Worm (Caenorhabditis elegans): ENCODE data around the gene col-34.
A peak's percentile ranks its signal among the peaks of the same experiment; 100 is the strongest.

The col-34 gene

ce11 chrIV:4284989-4285388, 40.6 kb upstream of the col-34 start:
- TF ChIP-seq gmeb-1 (tag; optimal IDR thresholded peaks at IDR 0.05): peak; percentile 13
- no peak for TF ChIP-seq mbf-1 (tag; optimal IDR thresholded peaks at IDR 0.05)
- TF ChIP-seq sem-4 (tag; optimal IDR thresholded peaks at IDR 0.05): no peak
- TF ChIP-seq skn-1 (tag; optimal IDR thresholded peaks at IDR 0.05): peak; percentile 8
- TF ChIP-seq elt-3 (tag; optimal IDR thresholded peaks at IDR 0.05): no peak
- TF ChIP-seq C34F6.9 (tag; optimal IDR thresholded peaks at IDR 0.05): no peak
- TF ChIP-seq nhr-11 (tag; optimal IDR thresholded peaks at IDR 0.05): no peak
- no peak for TF ChIP-seq unc-55 (GFP tag; optimal IDR thresholded peaks at IDR 0.05)
- peak; percentile 89 for TF ChIP-seq fos-1 (tag; optimal IDR thresholded peaks at IDR 0.05)

ce11 chrIV:4284020-4284419, 39.6 kb upstream of the col-34 start, which contains the start of gene F15E6.6:
F15E6.6 (minus strand) TSS chrIV:4284120.
- TF ChIP-seq egl-27 (tag; optimal IDR thresholded peaks at IDR 0.05) (no peak), peb-1 (tag; optimal IDR thresholded peaks at IDR 0.05) (no peak), Y55F3AM.14 (GFP tag; optimal IDR thresholded peaks at IDR 0.05) (no peak), sma-3 (GFP tag; optimal IDR thresholded peaks at IDR 0.05) (no peak), lin-39 (tag; optimal IDR thresholded peaks at IDR 0.05) (no peak), nhr-23 (tag; optimal IDR thresholded peaks at IDR 0.05) (no peak)

ce11 chrIV:4277694-4278093, 33.3 kb upstream of the col-34 start, which contains the start of gene nhr-78:
nhr-78 (minus strand) TSS chrIV:4277875.
- peak; percentile 40 for TF ChIP-seq gmeb-1 (tag; optimal IDR thresholded peaks at IDR 0.05)
- peak; percentile 14 for TF ChIP-seq C34F6.9 (tag; optimal IDR thresholded peaks at IDR 0.05)
- peak; percentile 15 for TF ChIP-seq sma-3 (GFP tag; optimal IDR thresholded peaks at IDR 0.05)
- peak; percentile 37 for TF ChIP-seq F13H6.1 (tag; optimal IDR thresholded peaks at IDR 0.05)
- TF ChIP-seq lin-11 (tag; optimal IDR thresholded peaks at IDR 0.05): no peak
- TF ChIP-seq sma-9 (GFP tag; optimal IDR thresholded peaks at IDR 0.05): peak; percentile 5
- no peak for TF ChIP-seq sma-9 (tag; optimal IDR thresholded peaks at IDR 0.05)
- no peak for TF ChIP-seq nhr-77 (tag; optimal IDR thresholded peaks at IDR 0.05)

ce11 chrIV:4272167-4272566, 27.8 kb upstream of the col-34 start, which contains the start of gene F36A4.1:
F36A4.1 (plus strand) TSS chrIV:4272467.
- TF ChIP-seq peb-1 (tag; optimal IDR thresholded peaks at IDR 0.05) (no peak), ceh-82 (tag; optimal IDR thresholded peaks at IDR 0.05) (no peak), ztf-4 (tag; optimal IDR thresholded peaks at IDR 0.05) (no peak), alr-1 (tag; optimal IDR thresholded peaks at IDR 0.05) (no peak), nhr-21 (tag; optimal IDR thresholded peaks at IDR 0.05) (no peak)

ce11 chrIV:4270925-4271324, 26.5 kb upstream of the col-34 start, which contains the start of gene F36A4.2:
F36A4.2 (plus strand) TSS chrIV:4271225.
- TF ChIP-seq ceh-16 (tag; optimal IDR thresholded peaks at IDR 0.05): no peak
- TF ChIP-seq skn-1 (tag; optimal IDR thresholded peaks at IDR 0.05): no peak
- no peak for TF ChIP-seq lin-39 (tag; optimal IDR thresholded peaks at IDR 0.05)
- no peak for TF ChIP-seq nhr-6 (tag; optimal IDR thresholded peaks at IDR 0.05)
- no peak for TF ChIP-seq nhr-10 (tag; optimal IDR thresholded peaks at IDR 0.05)
- TF ChIP-seq aly-2 (tag; optimal IDR thresholded peaks at IDR 0.05): no peak
- no peak for TF ChIP-seq snpc-4 (tag; optimal IDR thresholded peaks at IDR 0.05)
- TF ChIP-seq nhr-129 (tag; optimal IDR thresholded peaks at IDR 0.05): no peak
- no peak for TF ChIP-seq nhr-21 (tag; optimal IDR thresholded peaks at IDR 0.05)
- TF ChIP-seq elt-1 (tag; optimal IDR thresholded peaks at IDR 0.05): no peak
- no peak for TF ChIP-seq ztf-4 (tag; optimal IDR thresholded peaks at IDR 0.05)
- no peak for TF ChIP-seq zag-1 (tag; optimal IDR thresholded peaks at IDR 0.05)
- TF ChIP-seq mab-5 (tag; optimal IDR thresholded peaks at IDR 0.05): no peak
- no peak for TF ChIP-seq unc-62 (GFP tag; optimal IDR thresholded peaks at IDR 0.05)
- TF ChIP-seq ama-1 (optimal IDR thresholded peaks at IDR 0.05): no peak
- TF ChIP-seq nhr-12 (tag; optimal IDR thresholded peaks at IDR 0.05): no peak

- TF ChIP-seq elt-3 (tag; optimal IDR thresholded peaks at IDR 0.05): no peak
- TF ChIP-seq lin-11 (tag; optimal IDR thresholded peaks at IDR 0.05): no peak
- TF ChIP-seq gmeb-1 (tag; optimal IDR thresholded peaks at IDR 0.05): no peak
- TF ChIP-seq nhr-25 (tag; optimal IDR thresholded peaks at IDR 0.05): no peak
Observed at ce11 chrIV:4269308-4269707, 24.9 kb upstream of the col-34 start, which contains the start of gene F36A4.3. F36A4.3 (plus strand) TSS chrIV:4269608.

Data from whole organism, L2 larva.